Worm (Caenorhabditis elegans): ENCODE measurements around the gene mon-2.

DNA sequence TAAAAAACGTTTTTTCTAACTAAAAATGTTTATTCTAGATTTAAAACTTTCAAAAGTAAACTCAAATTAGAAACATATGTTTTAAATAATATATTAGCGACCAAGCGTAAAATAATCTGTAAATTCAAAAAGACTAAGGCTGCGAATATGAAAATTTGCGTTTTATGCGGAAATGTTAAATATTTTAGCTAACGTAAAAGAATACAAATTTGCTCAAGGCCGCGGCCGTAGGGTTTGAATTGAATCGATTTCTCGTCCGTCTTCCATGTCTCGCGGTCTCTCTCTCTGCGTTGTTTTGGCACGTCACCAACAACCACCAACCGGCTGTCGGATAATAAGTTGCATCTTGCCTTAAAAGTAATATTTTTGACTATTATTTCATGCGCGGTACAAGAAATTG, 2.8 kb upstream of the mon-2 start, which contains the start of gene F11A10.5:
- TF ChIP-seq F22D6.2 (tag; optimal IDR thresholded peaks at IDR 0.05) (no peak), hrde-1 (tag; optimal IDR thresholded peaks at IDR 0.05; ENCODE audit: borderline replicate concordance) (no peak), ccch-3 (GFP tag; optimal IDR thresholded peaks at IDR 0.05) (no peak), ceh-27 (GFP tag; optimal IDR thresholded peaks at IDR 0.05) (no peak), ama-1 (optimal IDR thresholded peaks at IDR 0.05) (no peak), ama-1 (GFP tag; optimal IDR thresholded peaks at IDR 0.05) (no peak), ceh-91 (GFP tag; IDR thresholded peaks at IDR 0.05) (no peak), cebp-1 (GFP tag; IDR thresholded peaks at IDR 0.05) (no peak), cebp-1 (tag; optimal IDR thresholded peaks at IDR 0.05) (no peak), snpc-4 (GFP tag; optimal IDR thresholded peaks at IDR 0.05) (no peak), snpc-4 (tag; optimal IDR thresholded peaks at IDR 0.05) (no peak), madf-8 (GFP tag; conservative IDR thresholded peaks at IDR 0.05) (no peak), hmg-20 (GFP tag; IDR thresholded peaks at IDR 0.05) (no peak), dpl-1 (GFP tag; optimal IDR thresholded peaks at IDR 0.05) (no peak), Y53G8AR.9 (GFP tag; conservative IDR thresholded peaks at IDR 0.05) (no peak), unc-62 (GFP tag; optimal IDR thresholded peaks at IDR 0.05) (no peak)
